Fruit fly (Drosophila melanogaster): ENCODE results near the gene CG5390.

DNA sequence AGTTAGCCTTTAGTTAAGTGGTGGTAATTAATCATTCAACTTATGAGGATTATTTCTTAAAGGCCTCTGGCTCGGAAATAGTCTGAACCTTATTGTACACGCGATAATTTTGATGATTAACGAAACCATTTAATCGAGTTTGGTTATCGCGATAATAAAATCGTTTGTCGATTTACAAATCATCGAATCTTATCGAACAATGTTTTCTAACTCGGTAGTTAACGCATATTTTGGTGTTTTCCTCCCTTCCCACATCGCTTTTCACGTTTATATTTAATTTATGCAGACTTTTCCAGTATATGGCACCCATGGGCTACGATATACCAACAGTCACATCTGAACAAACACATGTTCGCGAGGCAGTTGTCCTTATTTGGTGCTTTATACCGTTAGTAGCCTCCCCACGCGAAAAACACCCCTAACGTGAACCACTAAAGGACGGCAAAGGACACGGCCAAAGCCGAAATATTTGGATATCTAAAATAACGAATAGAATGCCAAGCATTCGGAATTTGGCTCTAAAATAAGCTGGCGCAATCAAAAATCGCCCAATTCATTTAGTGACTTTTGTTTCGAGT lies 37.7 kb upstream of the CG5390 start, which contains the start of gene Frmd5:
- TF ChIP-seq Pif1B (GFP tag; optimal IDR thresholded peaks at IDR 0.05) (no peak), CG32121 (GFP tag; IDR thresholded peaks at IDR 0.05) (no peak), CG10348 (GFP tag; IDR thresholded peaks at IDR 0.05) (no peak), CG17806 (tag; optimal IDR thresholded peaks at IDR 0.05) (no peak)
